Fruit fly (Drosophila melanogaster) whole organism, larva: Measurements from ENCODE around the gene CG5815.

Experiments
- noc ChIP-seq: fragments of 200-800 bp; sonication (Bioruptor generic); optimal IDR thresholded peaks from 3 replicates; lab custom pipeline; 2019; ENCODE audit warnings: missing biosample characterization, mild to moderate bottlenecking, missing genetic modification characterization, moderate library complexity

The CG5815 gene

dm6 chr3R:27133992-27134391 lies 21.6 kb downstream of the CG5815 start:
- TF ChIP-seq noc (tag; lab: Kevin White, UChicago) = no peak

dm6 chr3R:27134728-27135361 lies 22.5 kb downstream of the CG5815 start:
- TF ChIP-seq noc (tag; lab: Kevin White, UChicago) = no peak

- TF ChIP-seq noc (tag; lab: Kevin White, UChicago) = no peak
These were observed 23.6 kb downstream of the CG5815 start for dm6 chr3R:27135692-27136641.

- TF ChIP-seq noc (tag; lab: Kevin White, UChicago) = no peak
These were observed 25.6 kb downstream of the CG5815 start for dm6 chr3R:27137914-27138323.

dm6 chr3R:27138700-27139099 lies 26.3 kb downstream of the CG5815 start:
- no peak for TF ChIP-seq noc (tag; lab: Kevin White, UChicago)

- no peak for TF ChIP-seq noc (tag; lab: Kevin White, UChicago)
These were observed 27.6 kb downstream of the CG5815 start for dm6 chr3R:27139963-27140362.

dm6 chr3R:27148812-27149769 lies 36.7 kb downstream of the CG5815 start:
- peak; percentile 6 for TF ChIP-seq noc (tag; lab: Kevin White, UChicago)

dm6 chr3R:27149884-27150676 lies 37.7 kb downstream of the CG5815 start:
- TF ChIP-seq noc (tag; lab: Kevin White, UChicago) = no peak

dm6 chr3R:27150685-27151515 lies 38.5 kb downstream of the CG5815 start, which contains the start of gene CG6051:
TSS of gene CG6051 (minus strand) at chr3R:27151069.
- TF ChIP-seq noc (tag; lab: Kevin White, UChicago) = peak; percentile 46

dm6 chr3R:27151516-27151823 lies 39.1 kb downstream of the CG5815 start, which contains the start of gene Men-b:
TSS of gene Men-b (plus strand) at chr3R:27151662.
- no peak for TF ChIP-seq noc (tag; lab: Kevin White, UChicago)

dm6 chr3R:27152129-27152968 lies 40.0 kb downstream of the CG5815 start:
- TF ChIP-seq noc (tag; lab: Kevin White, UChicago) = peak; percentile 72

dm6 chr3R:27153062-27153878 lies 40.9 kb downstream of the CG5815 start:
- peak; percentile 78 for TF ChIP-seq noc (tag; lab: Kevin White, UChicago)
